Worm (Caenorhabditis elegans): ENCODE measurements around the gene ptr-19.
A peak's percentile ranks its signal among the peaks of the same experiment; 100 is the strongest.

ptr-19 gene

ce11 chrIII:10746406-10746807 is 35.2 kb upstream of the ptr-19 start:
- TF ChIP-seq efl-1 (optimal IDR thresholded peaks at IDR 0.05), result no peak
- TF ChIP-seq efl-1 (GFP tag; optimal IDR thresholded peaks at IDR 0.05 in 1 of 2), result peak in 1 of 2 experiments; percentile 12
- TF ChIP-seq fkh-10 (GFP tag; optimal IDR thresholded peaks at IDR 0.05), result no peak
- no peak for TF ChIP-seq nhr-11 (tag; optimal IDR thresholded peaks at IDR 0.05)
- TF ChIP-seq aly-2 (tag; optimal IDR thresholded peaks at IDR 0.05), result peak; percentile 50
- no peak for TF ChIP-seq ceh-63 (GFP tag; optimal IDR thresholded peaks at IDR 0.05)
- peak in 1 of 2 experiments; percentile 1 for TF ChIP-seq lsy-2 (tag; optimal IDR thresholded peaks at IDR 0.05)
- peak; percentile 23 for TF ChIP-seq nhr-71 (tag; optimal IDR thresholded peaks at IDR 0.05)
- peak; percentile 62 for TF ChIP-seq nhr-85 (tag)

DNA sequence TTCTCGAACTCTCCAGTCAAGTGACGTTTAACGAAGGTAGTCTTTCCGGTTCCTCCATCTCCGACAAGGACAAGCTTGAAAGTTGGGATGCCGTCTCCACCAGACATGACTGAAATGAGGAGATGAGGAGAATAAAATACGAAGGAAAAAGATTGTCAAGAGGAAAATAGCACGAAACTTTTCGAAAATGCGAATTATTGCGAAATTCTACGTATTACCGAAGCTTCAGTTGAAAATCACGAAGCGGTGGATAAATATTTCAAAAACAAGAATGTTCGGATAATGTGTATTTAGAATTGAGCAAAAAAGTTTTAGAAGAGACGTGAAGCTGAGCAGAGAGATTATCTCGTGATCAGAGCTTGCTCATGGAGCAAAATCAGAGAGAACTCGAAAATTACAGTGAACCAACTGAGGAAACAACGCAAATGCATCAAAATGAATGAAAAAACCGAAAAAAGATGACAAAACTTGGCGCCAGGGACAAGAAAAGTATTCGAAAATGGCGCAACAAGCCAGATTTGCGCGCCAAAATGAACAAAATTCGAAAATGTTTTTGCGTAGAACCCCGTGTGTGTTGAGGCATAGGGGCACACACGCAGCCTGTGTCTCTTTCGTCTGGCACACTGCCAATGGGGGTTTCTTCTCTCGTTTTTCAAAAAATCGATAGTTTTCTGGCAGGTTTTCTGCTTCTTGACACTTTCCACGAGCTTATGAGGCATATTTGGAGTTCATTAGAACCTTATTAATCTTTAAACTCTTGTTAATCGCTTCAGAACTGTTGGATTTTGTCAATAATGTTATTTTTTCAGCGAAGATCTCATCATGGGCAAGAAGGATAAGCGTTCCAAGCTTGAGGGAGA is 33.8 kb upstream of the ptr-19 start, which contains the start of the genes ran-1 and dkc-1:
Gene ran-1, minus strand, starts transcription at position 109 of the 860 bp plus-strand sequence.
Gene dkc-1, plus strand, starts transcription at position 810 of the 860 bp plus-strand sequence.
- TF ChIP-seq unc-86 (tag; optimal IDR thresholded peaks at IDR 0.05) (no peak), nhr-28 (tag; optimal IDR thresholded peaks at IDR 0.05) (no peak), fkh-8 (tag; optimal IDR thresholded peaks at IDR 0.05) (peak; percentile 73), skn-1 (tag; optimal IDR thresholded peaks at IDR 0.05) (peak; percentile 30), ztf-11 (tag; optimal IDR thresholded peaks at IDR 0.05) (no peak), ceh-8 (GFP tag; optimal IDR thresholded peaks at IDR 0.05) (no peak), nhr-47 (tag; optimal IDR thresholded peaks at IDR 0.05) (peak; percentile 47), nhr-84 (tag; optimal IDR thresholded peaks at IDR 0.05) (no peak), zag-1 (tag; optimal IDR thresholded peaks at IDR 0.05) (no peak), tlp-1 (tag; optimal IDR thresholded peaks at IDR 0.05) (no peak), fkh-4 (tag; optimal IDR thresholded peaks at IDR 0.05; ENCODE audit: borderline replicate concordance) (no peak), lin-15B (tag; optimal IDR thresholded peaks at IDR 0.05) (peak; percentile 67), rnt-1 (tag; optimal IDR thresholded peaks at IDR 0.05) (peak; percentile 46), hlh-17 (GFP tag; optimal IDR thresholded peaks at IDR 0.05; ENCODE audit: borderline replicate concordance) (no peak), nhr-19 (GFP tag; conservative IDR thresholded peaks at IDR 0.05) (peak; percentile 38), aha-1 (tag; optimal IDR thresholded peaks at IDR 0.05) (no peak), nhr-237 (tag; optimal IDR thresholded peaks at IDR 0.05) (no peak), lin-35 (GFP tag; optimal IDR thresholded peaks at IDR 0.05) (peak; percentile 88 to 91), nhr-20 (tag; optimal IDR thresholded peaks at IDR 0.05) (peak; percentile 55), irx-1 (tag; optimal IDR thresholded peaks at IDR 0.05) (peak; percentile 35), unc-130 (tag; optimal IDR thresholded peaks at IDR 0.05) (peak; percentile 57), aly-2 (tag; optimal IDR thresholded peaks at IDR 0.05) (no peak), nhr-71 (tag; optimal IDR thresholded peaks at IDR 0.05) (peak; percentile 64), ceh-82 (tag; optimal IDR thresholded peaks at IDR 0.05) (peak; percentile 31 to 70 (median 35)), nhr-85 (tag) (peak; percentile 78), C16A3.4 (tag; optimal IDR thresholded peaks at IDR 0.05) (peak; percentile 57), Y116A8C.19 (tag; optimal IDR thresholded peaks at IDR 0.05; ENCODE audit: borderline replicate concordance) (no peak), nhr-11 (tag; optimal IDR thresholded peaks at IDR 0.05) (no peak), sptf-1 (tag; optimal IDR thresholded peaks at IDR 0.05) (no peak), lir-3 (tag; optimal IDR thresholded peaks at IDR 0.05; ENCODE audit: poor library complexity) (no peak), F16B12.6 (tag; optimal IDR thresholded peaks at IDR 0.05) (peak; percentile 63), pax-3 (tag; optimal IDR thresholded peaks at IDR 0.05) (no peak), tbx-2 (tag; optimal IDR thresholded peaks at IDR 0.05) (peak; percentile 53), ztf-4 (tag; optimal IDR thresholded peaks at IDR 0.05) (no peak), mab-9 (GFP tag; IDR thresholded peaks at IDR 0.05) (no peak), alr-1 (tag; optimal IDR thresholded peaks at IDR 0.05; ENCODE audit: borderline replicate concordance) (no peak), fkh-10 (GFP tag; optimal IDR thresholded peaks at IDR 0.05) (no peak), elt-3 (tag; optimal IDR thresholded peaks at IDR 0.05) (peak in 2 of 6 experiments; percentile 5 to 52), efl-1 (optimal IDR thresholded peaks at IDR 0.05) (peak; percentile 81 to 86), efl-1 (GFP tag; optimal IDR thresholded peaks at IDR 0.05 in 1 of 2) (peak; percentile 85 to 96), lsy-2 (tag; optimal IDR thresholded peaks at IDR 0.05) (peak; percentile 71 to 85), lin-14 (GFP tag; optimal IDR thresholded peaks at IDR 0.05) (peak; percentile 68), dsc-1 (tag; optimal IDR thresholded peaks at IDR 0.05) (peak; percentile 19), nhr-90 (tag; optimal IDR thresholded peaks at IDR 0.05; ENCODE audit: poor library complexity) (peak; percentile 19), zip-4 (GFP tag; optimal IDR thresholded peaks at IDR 0.05) (peak; percentile 77), elt-2 (tag; optimal IDR thresholded peaks at IDR 0.05) (no peak)
